Worm (Caenorhabditis elegans) whole organism, L4/young adult: ENCODE results near the gene F54C9.7.

ENCODE experiments used
- W03F9.2 ChIP-seq: fragments of 150-350 bp; optimal IDR thresholded peaks from 2 replicates; lab custom pipeline; 2014; ENCODE audit warnings: missing biosample characterization, missing genetic modification characterization
- dao-5 ChIP-seq: sonication (generic microtip); optimal IDR thresholded peaks from 2 replicates; lab custom pipeline; 2016; ENCODE audit warnings: missing genotype, missing genetic modification characterization, moderate library complexity, missing compliant biosample characterization
- him-1 ChIP-seq: sonication (generic microtip); optimal IDR thresholded peaks from 2 replicates; lab custom pipeline; 2016; ENCODE audit warnings: missing genotype, missing genetic modification reagents, missing genetic modification characterization, missing compliant biosample characterization

DNA sequence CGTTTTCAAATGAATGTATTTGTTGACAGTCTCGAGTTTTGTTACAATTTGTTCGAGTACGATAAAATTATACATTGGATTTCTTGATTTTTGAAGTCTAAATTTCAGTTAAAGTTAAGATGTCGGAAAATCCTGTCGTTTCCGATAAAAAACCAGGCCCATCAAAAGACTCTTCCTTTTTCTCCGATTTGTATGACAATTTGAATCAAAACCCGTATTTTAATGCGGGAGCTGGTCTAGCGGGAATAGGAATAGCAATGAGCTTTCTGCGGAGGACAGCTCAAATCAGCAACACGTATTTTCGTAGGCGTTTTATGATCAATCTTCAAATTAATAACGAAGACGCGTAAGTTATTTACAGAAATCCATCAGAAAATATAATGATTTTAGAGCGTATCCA is 2.2 kb upstream of the F54C9.7 start, which contains the start of gene bcs-1:
- TF ChIP-seq W03F9.2 (tag; lab: Kevin White, UChicago) (no peak), him-1 (no peak), dao-5 (no peak)
